Worm (Caenorhabditis elegans) whole organism, early embryonic: ENCODE data around the gene C17A2.3.

Experiments
- B0310.2 ChIP-seq: sonication (generic microtip); optimal IDR thresholded peaks from 2 replicates; lab custom pipeline; 2016; ENCODE audit warnings: mild to moderate bottlenecking, missing genetic modification characterization, missing compliant biosample characterization
- F13C5.2 ChIP-seq: sonication (generic microtip); optimal IDR thresholded peaks from 2 replicates; lab custom pipeline; 2017; ENCODE audit warnings: mild to moderate bottlenecking, missing genetic modification characterization, inconsistent platforms, missing compliant biosample characterization
- aly-1 ChIP-seq: sonication (generic microtip); optimal IDR thresholded peaks from 2 replicates; lab custom pipeline; 2016; ENCODE audit warnings: missing genetic modification characterization, missing compliant biosample characterization
- ama-1 ChIP-seq: fragments of 150-350 bp; optimal IDR thresholded peaks from 2 replicates; lab custom pipeline; 2014
- ceh-13 ChIP-seq: fragments of 200-800 bp; sonication (Bioruptor generic); optimal IDR thresholded peaks from 2 replicates; lab custom pipeline; 2018; ENCODE audit warnings: mild to moderate bottlenecking, missing genetic modification characterization, missing compliant biosample characterization
- ceh-36 ChIP-seq: sonication (generic microtip); optimal IDR thresholded peaks from 2 replicates; lab custom pipeline; 2016; ENCODE audit warnings: missing genetic modification characterization, inconsistent platforms, missing compliant biosample characterization
- ets-7 ChIP-seq: sonication (generic microtip); optimal IDR thresholded peaks from 2 replicates; lab custom pipeline; 2016; ENCODE audit warnings: missing genotype, missing genetic modification characterization, missing compliant biosample characterization
- flt-1 ChIP-seq: fragments of 200-800 bp; sonication (Bioruptor generic); IDR thresholded peaks from 2 replicates; pipeline ENCODE4 v1.3.6; 2022; ENCODE audit warnings: missing genetic modification characterization, missing compliant biosample characterization
- hmbx-1 ChIP-seq: sonication (generic microtip); optimal IDR thresholded peaks from 2 replicates; lab custom pipeline; 2016; ENCODE audit warnings: mild to moderate bottlenecking, missing genetic modification characterization, missing compliant biosample characterization
- hmg-4 ChIP-seq: fragments of 200-800 bp; sonication (Bioruptor generic); optimal IDR thresholded peaks from 2 replicates; lab custom pipeline; 2018; ENCODE audit warnings: mild to moderate bottlenecking, missing genetic modification characterization, missing compliant biosample characterization
- hnd-1 ChIP-seq: sonication (generic microtip); optimal IDR thresholded peaks from 2 replicates; lab custom pipeline; 2016; ENCODE audit warnings: missing genetic modification characterization, missing compliant biosample characterization
- pes-1 ChIP-seq: fragments of 200-800 bp; sonication (Bioruptor generic); IDR thresholded peaks from 2 replicates; pipeline ENCODE4 v1.3.6; 2022; ENCODE audit warnings: missing genetic modification reagents, missing genetic modification characterization, missing compliant biosample characterization
- scrt-1 ChIP-seq: fragments of 200-800 bp; sonication (Bioruptor generic); IDR thresholded peaks from 2 replicates; pipeline ENCODE4 v1.3.6; 2022; ENCODE audit warnings: missing genetic modification characterization, missing compliant biosample characterization
- sea-1 ChIP-seq: fragments of 200-800 bp; sonication (Bioruptor generic); conservative IDR thresholded peaks from 2 replicates; pipeline ENCODE4 v1.3.6; 2022; ENCODE audit warnings: missing genetic modification characterization, missing compliant biosample characterization
- tbx-11 ChIP-seq: fragments of 200-800 bp; sonication (Bioruptor generic); IDR thresholded peaks from 2 replicates; pipeline ENCODE4 v1.3.6; 2022; ENCODE audit warnings: missing genetic modification characterization, missing compliant biosample characterization
- tbx-37 ChIP-seq: fragments of 200-800 bp; sonication (Bioruptor generic); conservative IDR thresholded peaks from 2 replicates; pipeline ENCODE4 v1.3.6; 2022; ENCODE audit warnings: missing genetic modification reagents, missing genetic modification characterization, missing compliant biosample characterization
- tra-4 ChIP-seq: sonication (generic microtip); optimal IDR thresholded peaks from 2 replicates; lab custom pipeline; 2017; ENCODE audit warnings: missing genetic modification characterization, missing compliant biosample characterization

Gene C17A2.3

DNA sequence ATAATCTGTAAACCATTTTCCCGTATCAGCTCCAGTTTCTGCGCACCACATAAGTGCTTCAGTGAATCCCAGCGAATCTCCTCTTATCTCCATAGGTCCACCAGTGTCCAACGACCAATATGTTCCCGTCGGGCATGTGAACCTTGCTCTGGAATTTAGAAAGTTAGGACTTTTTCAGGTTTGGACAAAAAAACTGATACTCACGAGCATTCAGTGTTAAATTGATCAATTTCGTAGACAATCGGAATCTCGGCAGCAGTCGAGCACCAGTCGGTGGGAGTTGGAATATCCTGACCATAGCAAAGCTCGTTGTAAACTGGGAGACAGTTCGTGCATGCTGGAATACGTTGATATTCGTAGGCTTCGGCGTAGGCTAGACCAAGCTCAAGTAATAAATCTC lies 13.8 kb upstream of the C17A2.3 start:
- TF ChIP-seq pes-1 (GFP tag; lab: Robert Waterston, UW): no peak
- TF ChIP-seq ets-7 (tag; lab: Kevin White, UChicago): no peak
- TF ChIP-seq ceh-36 (tag; lab: Kevin White, UChicago): no peak
- TF ChIP-seq ceh-13: no peak
- no peak for TF ChIP-seq tbx-11 (GFP tag; lab: Robert Waterston, UW)
- no peak for TF ChIP-seq aly-1
- no peak for TF ChIP-seq ama-1 (lab: Kevin White, UChicago)
- TF ChIP-seq sea-1: no peak
- TF ChIP-seq tra-4 (tag; lab: Kevin White, UChicago): no peak
- TF ChIP-seq B0310.2 (tag; lab: Kevin White, UChicago): no peak
- no peak for TF ChIP-seq tbx-37
- no peak for TF ChIP-seq hmg-4 (GFP tag; lab: Kevin White, UChicago)
- no peak for TF ChIP-seq F13C5.2 (tag; lab: Kevin White, UChicago)
- TF ChIP-seq flt-1 (GFP tag; lab: Robert Waterston, UW): no peak
- no peak for TF ChIP-seq hnd-1 (tag; lab: Kevin White, UChicago)
- TF ChIP-seq hmbx-1 (tag; lab: Kevin White, UChicago): no peak
- no peak for TF ChIP-seq scrt-1 (GFP tag; lab: Robert Waterston, UW)

DNA sequence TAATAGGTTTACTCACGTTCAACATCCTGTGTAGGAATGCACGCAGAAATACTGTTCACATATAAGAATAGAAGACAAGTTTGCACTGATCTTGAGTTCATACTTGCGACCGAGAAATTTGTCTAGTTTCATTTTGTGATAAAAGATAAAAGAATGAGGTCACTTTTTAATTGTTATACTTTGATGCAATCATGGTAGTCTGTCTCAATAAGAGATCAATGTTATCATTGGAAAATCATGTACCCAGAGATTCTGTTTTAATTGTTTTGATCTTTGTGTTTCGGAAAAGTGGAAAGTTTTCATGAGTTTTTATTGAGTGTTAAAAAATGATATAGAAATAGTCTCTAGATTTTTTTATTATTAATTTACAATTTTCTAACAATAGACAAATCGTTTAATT lies 11.0 kb upstream of the C17A2.3 start, which contains the start of gene F54D10.9:
TSS of gene F54D10.9 (minus strand) at position 101 of the 400 bp plus-strand sequence.
- TF ChIP-seq aly-1 (no peak), ceh-36 (tag; lab: Kevin White, UChicago) (no peak), hmbx-1 (tag; lab: Kevin White, UChicago) (no peak), tra-4 (tag; lab: Kevin White, UChicago) (no peak), F13C5.2 (tag; lab: Kevin White, UChicago) (no peak), ets-7 (tag; lab: Kevin White, UChicago) (no peak), hmg-4 (GFP tag; lab: Kevin White, UChicago) (no peak), hnd-1 (tag; lab: Kevin White, UChicago) (no peak), flt-1 (GFP tag; lab: Robert Waterston, UW) (no peak)

DNA sequence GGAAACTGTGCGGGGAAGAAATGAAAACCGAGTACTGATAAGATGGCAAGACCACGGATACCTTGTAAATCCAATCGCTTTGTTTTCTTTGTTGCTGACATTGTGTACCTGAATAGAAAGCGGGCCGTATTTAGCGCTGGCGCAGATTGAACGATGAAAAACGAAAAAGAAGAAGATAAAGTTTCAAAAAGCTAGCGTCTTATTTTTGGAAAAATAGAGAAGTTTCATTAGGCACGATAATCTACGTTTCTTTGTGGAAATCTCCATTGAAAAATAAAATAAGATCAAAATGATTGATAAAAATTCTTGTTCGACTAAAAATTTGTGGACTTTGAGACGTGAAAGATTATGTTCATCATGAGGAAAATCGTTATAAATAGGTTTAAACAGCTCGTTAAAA lies 7.5 kb upstream of the C17A2.3 start, which contains the start of gene oac-4:
TSS of gene oac-4 (minus strand) at position 101 of the 400 bp plus-strand sequence.
- TF ChIP-seq scrt-1 (GFP tag; lab: Robert Waterston, UW): no peak
- no peak for TF ChIP-seq B0310.2 (tag; lab: Kevin White, UChicago)
- TF ChIP-seq tra-4 (tag; lab: Kevin White, UChicago): no peak
- no peak for TF ChIP-seq flt-1 (GFP tag; lab: Robert Waterston, UW)
- no peak for TF ChIP-seq hmbx-1 (tag; lab: Kevin White, UChicago)
- TF ChIP-seq ceh-13: no peak
- TF ChIP-seq tbx-37: no peak
- no peak for TF ChIP-seq ama-1 (lab: Kevin White, UChicago)
- no peak for TF ChIP-seq pes-1 (GFP tag; lab: Robert Waterston, UW)
- no peak for TF ChIP-seq hnd-1 (tag; lab: Kevin White, UChicago)
- no peak for TF ChIP-seq ets-7 (tag; lab: Kevin White, UChicago)
- no peak for TF ChIP-seq sea-1
- TF ChIP-seq F13C5.2 (tag; lab: Kevin White, UChicago): no peak
- no peak for TF ChIP-seq hmg-4 (GFP tag; lab: Kevin White, UChicago)
- no peak for TF ChIP-seq aly-1
- TF ChIP-seq ceh-36 (tag; lab: Kevin White, UChicago): no peak
- no peak for TF ChIP-seq tbx-11 (GFP tag; lab: Robert Waterston, UW)

DNA sequence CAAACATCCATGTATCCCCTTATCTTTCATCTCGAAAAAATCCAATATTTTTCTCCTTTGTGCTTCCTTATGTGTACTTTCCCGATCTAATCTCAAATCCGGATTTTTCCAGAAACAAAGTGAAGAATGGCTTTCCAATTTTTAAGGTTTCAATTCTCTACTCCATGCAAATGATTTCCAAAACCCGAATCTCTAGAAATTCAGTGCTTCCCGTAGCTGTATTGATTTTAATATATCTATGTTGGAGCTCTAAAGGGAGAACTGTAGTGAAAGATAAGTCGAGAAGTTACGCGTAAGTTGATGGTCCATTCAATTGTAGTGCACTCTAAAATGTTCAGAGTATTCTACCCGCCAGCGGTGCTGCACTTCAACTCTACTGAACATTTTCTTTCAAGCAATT lies 3.8 kb upstream of the C17A2.3 start, which contains the start of gene C17A2.4:
TSS of gene C17A2.4 (plus strand) at position 301 of the 400 bp plus-strand sequence.
- TF ChIP-seq F13C5.2 (tag; lab: Kevin White, UChicago) (no peak), tbx-37 (no peak), aly-1 (no peak), hmg-4 (GFP tag; lab: Kevin White, UChicago) (no peak), scrt-1 (GFP tag; lab: Robert Waterston, UW) (no peak), hnd-1 (tag; lab: Kevin White, UChicago) (no peak), ets-7 (tag; lab: Kevin White, UChicago) (no peak), B0310.2 (tag; lab: Kevin White, UChicago) (no peak), tbx-11 (GFP tag; lab: Robert Waterston, UW) (no peak), hmbx-1 (tag; lab: Kevin White, UChicago) (no peak), ceh-36 (tag; lab: Kevin White, UChicago) (no peak), ama-1 (lab: Kevin White, UChicago) (no peak), tra-4 (tag; lab: Kevin White, UChicago) (no peak), pes-1 (GFP tag; lab: Robert Waterston, UW) (no peak), ceh-13 (no peak)

DNA sequence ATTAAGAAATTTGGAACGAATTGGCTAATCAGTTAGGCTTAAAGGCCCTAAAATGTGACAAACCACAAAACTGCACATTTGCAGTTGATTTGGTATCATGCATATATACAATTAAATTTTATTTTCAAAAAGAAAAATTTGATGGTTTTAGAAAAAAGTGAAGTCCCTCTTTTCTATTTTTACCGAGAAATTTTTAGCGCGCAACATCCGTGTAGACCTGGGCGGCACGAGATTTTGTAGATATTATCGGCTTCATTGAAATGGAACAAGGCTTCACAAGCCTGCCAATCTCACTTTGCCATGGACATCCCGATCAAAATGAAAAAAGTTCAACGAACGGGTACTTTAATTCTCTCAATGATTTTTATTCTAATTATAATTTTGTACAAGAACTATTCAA lies 2.6 kb downstream of the C17A2.3 start, which contains the start of gene C17A2.2:
TSS of gene C17A2.2 (plus strand) at position 301 of the 400 bp plus-strand sequence.
- TF ChIP-seq B0310.2 (tag; lab: Kevin White, UChicago) (no peak), tra-4 (tag; lab: Kevin White, UChicago) (no peak), ets-7 (tag; lab: Kevin White, UChicago) (no peak), pes-1 (GFP tag; lab: Robert Waterston, UW) (no peak)

DNA sequence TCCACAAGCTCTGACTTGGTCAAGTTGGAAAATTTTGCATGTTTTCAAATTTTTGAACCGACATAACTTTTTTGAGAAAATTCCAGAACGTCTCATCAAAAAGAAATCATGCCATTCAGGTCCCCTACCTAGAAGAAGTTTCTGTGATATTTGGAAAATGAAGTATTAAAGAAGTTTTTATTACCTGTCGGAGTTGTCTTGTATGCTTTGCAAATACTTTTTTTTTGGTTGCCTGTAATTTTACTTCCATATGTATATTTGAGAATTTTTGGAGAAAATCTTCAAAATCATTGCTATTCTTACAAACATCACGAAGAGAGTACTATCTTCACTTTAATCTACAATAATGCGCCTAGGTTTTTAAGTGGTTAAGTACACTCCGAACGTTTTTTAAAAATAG lies 7.2 kb downstream of the C17A2.3 start, which contains the start of gene nhr-72:
TSS of gene nhr-72 (minus strand) at position 101 of the 400 bp plus-strand sequence.
- TF ChIP-seq tra-4 (tag; lab: Kevin White, UChicago) (no peak), ama-1 (lab: Kevin White, UChicago) (no peak), B0310.2 (tag; lab: Kevin White, UChicago) (no peak), ets-7 (tag; lab: Kevin White, UChicago) (no peak), hmg-4 (GFP tag; lab: Kevin White, UChicago) (no peak), scrt-1 (GFP tag; lab: Robert Waterston, UW) (no peak), sea-1 (no peak), flt-1 (GFP tag; lab: Robert Waterston, UW) (no peak), hnd-1 (tag; lab: Kevin White, UChicago) (no peak)

DNA sequence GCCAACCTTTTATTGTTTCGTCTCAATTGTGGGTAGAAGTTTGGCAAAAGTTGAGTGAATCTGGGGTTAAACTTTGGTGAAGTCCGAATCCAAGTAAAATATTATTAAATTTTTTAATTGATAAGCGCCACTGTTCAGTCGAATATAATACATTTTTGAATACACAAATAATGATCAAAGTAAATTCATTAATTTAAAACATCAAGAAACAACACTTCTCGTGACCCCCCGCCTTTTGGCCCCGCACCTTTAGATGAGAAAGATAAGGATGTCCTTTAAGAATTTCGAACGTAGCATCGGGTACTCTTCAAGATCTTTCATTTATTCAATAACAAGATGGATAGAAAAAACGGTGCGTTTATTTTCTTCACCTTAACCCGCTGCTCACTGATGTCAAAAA lies 9.2 kb downstream of the C17A2.3 start, which contains the start of gene nhr-257:
TSS of gene nhr-257 (plus strand) at position 301 of the 400 bp plus-strand sequence.
- TF ChIP-seq hmg-4 (GFP tag; lab: Kevin White, UChicago): no peak
- no peak for TF ChIP-seq aly-1
- TF ChIP-seq tra-4 (tag; lab: Kevin White, UChicago): no peak
- TF ChIP-seq tbx-37: no peak
- TF ChIP-seq pes-1 (GFP tag; lab: Robert Waterston, UW): no peak
- no peak for TF ChIP-seq scrt-1 (GFP tag; lab: Robert Waterston, UW)
